Worm (Caenorhabditis elegans) whole organism, L2 larva: ENCODE data around the gene T20B12.5.

ENCODE experiments used
- elt-3 ChIP-seq: sonication (generic microtip); optimal IDR thresholded peaks from 2 replicates; lab custom pipeline; 2017; ENCODE audit warnings: missing biosample characterization, missing genetic modification characterization
- nhr-10 ChIP-seq: sonication (generic microtip); optimal IDR thresholded peaks from 2 replicates; lab custom pipeline; 2017; ENCODE audit warnings: missing biosample characterization, missing genetic modification characterization
- nhr-237 ChIP-seq: fragments of 150-350 bp; optimal IDR thresholded peaks from 2 replicates; lab custom pipeline; 2014; ENCODE audit warnings: missing biosample characterization, missing genetic modification characterization
- unc-62 ChIP-seq: fragments of 150-350 bp; optimal IDR thresholded peaks from 2 replicates; lab custom pipeline; 2014; ENCODE audit warnings: missing biosample characterization, missing genetic modification reagents, missing genetic modification characterization

ce11 chrIII:7331671-7332070 lies 35.2 kb downstream of the T20B12.5 start:
- TF ChIP-seq elt-3 (tag; lab: Kevin White, UChicago) (no peak), unc-62 (GFP tag; lab: Kevin White, UChicago) (no peak), nhr-10 (tag; lab: Kevin White, UChicago) (no peak), nhr-237 (no peak)
